Worm (Caenorhabditis elegans) whole organism, L4/young adult: ENCODE measurements around the gene R07E5.6.

Source experiments
- W03F9.2 ChIP-seq: fragments of 150-350 bp; optimal IDR thresholded peaks from 2 replicates; lab custom pipeline; 2014; ENCODE audit warnings: missing biosample characterization, missing genetic modification characterization
- him-1 ChIP-seq: sonication (generic microtip); optimal IDR thresholded peaks from 2 replicates; lab custom pipeline; 2016; ENCODE audit warnings: missing genotype, missing genetic modification reagents, missing genetic modification characterization, missing compliant biosample characterization

- TF ChIP-seq him-1 (tag; lab: Kevin White, UChicago) (no peak), W03F9.2 (no peak)
Measured at ce11 chrIII:4407144-4407543, 8.6 kb downstream of the R07E5.6 start, which contains the start of gene prdx-3.
